Fruit fly (Drosophila melanogaster) whole organism, embryonic: Measurements from ENCODE around the gene Nepl9.

Experiments used
- Blimp-1 ChIP-seq: fragments of 200-800 bp; sonication (Bioruptor generic); optimal IDR thresholded peaks from 3 replicates; lab custom pipeline; 2018; ENCODE audit warnings: missing biosample characterization, missing genetic modification characterization, mild to moderate bottlenecking, moderate library complexity, missing genetic modification reagents
- CG12104 ChIP-seq: fragments of 200-800 bp; sonication (Bioruptor generic); optimal IDR thresholded peaks from 3 replicates; lab custom pipeline; 2016; ENCODE audit warnings: missing biosample characterization, missing genetic modification characterization
- CG30020 ChIP-seq: fragments of 200-800 bp; optimal IDR thresholded peaks from 2 replicates; lab custom pipeline; 2019; ENCODE audit warnings: missing biosample characterization, mild to moderate bottlenecking, missing genetic modification characterization, moderate library complexity
- tx ChIP-seq: fragments of 200-800 bp; sonication (Bioruptor generic); optimal IDR thresholded peaks from 2 replicates; lab custom pipeline; 2016; ENCODE audit warnings: missing biosample characterization, missing genetic modification characterization

DNA sequence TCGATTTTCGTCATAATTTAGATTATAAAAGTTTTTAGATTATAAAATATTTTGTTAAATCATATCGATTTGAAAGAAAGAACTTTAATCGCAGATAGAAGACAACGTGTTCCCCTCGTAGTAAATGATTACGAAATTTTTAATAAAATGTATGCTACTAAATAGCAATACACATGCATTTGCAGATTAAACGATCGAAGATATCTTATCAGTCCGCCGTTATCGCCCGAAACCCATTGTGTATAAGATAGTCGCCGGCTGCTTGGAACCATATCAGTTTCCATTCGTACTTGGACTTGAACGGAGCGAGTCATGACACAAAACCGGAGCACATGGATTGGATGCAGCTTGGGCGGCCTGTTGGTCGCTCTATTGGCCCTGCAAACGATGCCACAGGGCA is 37.6 kb downstream of the Nepl9 start:
- no peak for TF ChIP-seq CG30020 (tag; lab: Kevin White, UChicago)
- no peak for TF ChIP-seq Blimp-1 (GFP tag; lab: Kevin White, UChicago)
- TF ChIP-seq tx (GFP tag; lab: Kevin White, UChicago): no peak
- TF ChIP-seq CG12104 (GFP tag; lab: Kevin White, UChicago): no peak
